Worm (Caenorhabditis elegans) whole organism, young adult: ENCODE results near the gene F08F8.9.

Source experiments
- him-1 ChIP-seq: sonication (generic microtip); optimal IDR thresholded peaks from 2 replicates; lab custom pipeline; 2016; ENCODE audit warnings: missing genotype, missing genetic modification reagents, missing genetic modification characterization, missing compliant biosample characterization
- zim-3 ChIP-seq: sonication (generic microtip); optimal IDR thresholded peaks from 2 replicates; lab custom pipeline; 2017; ENCODE audit warnings: mild to moderate bottlenecking, missing genetic modification characterization, moderate library complexity, missing compliant biosample characterization

ce11 chrIII:7299466-7299865, 54.3 kb downstream of the F08F8.9 start, which contains the start of the genes B0361.14 and B0361.9:
- TF ChIP-seq zim-3 (tag; lab: Kevin White, UChicago) (no peak), him-1 (tag; lab: Kevin White, UChicago) (no peak)
